Worm (Caenorhabditis elegans): ENCODE measurements around the gene mps-4.

mps-4 gene

DNA sequence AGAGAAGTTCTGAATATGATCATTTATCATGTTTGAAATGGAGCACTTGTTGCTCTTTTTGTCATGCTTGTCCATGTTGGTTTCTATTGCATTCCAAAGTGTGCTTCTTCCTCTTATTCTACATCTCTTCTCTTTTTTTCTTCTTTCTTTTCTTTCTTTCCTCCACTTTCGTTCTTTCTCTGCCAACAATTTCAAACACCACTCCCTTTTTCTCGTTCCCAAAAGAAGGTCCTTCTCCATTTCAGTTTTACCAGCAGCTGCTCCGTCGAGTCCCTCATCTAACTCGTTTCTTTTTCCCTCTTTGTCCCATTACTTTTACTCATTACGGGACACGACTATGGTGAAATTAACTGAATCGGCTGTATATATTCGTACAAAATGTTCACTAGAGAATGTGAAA is 16.6 kb downstream of the mps-4 start, which contains the start of gene F09G8.5:
TSS of gene F09G8.5 (plus strand) at position 38 of the 400 bp plus-strand sequence.
- TF ChIP-seq dpl-1 (GFP tag; optimal IDR thresholded peaks at IDR 0.05) (no peak), K11D2.4 (GFP tag; IDR thresholded peaks at IDR 0.05) (no peak), cebp-2 (GFP tag; IDR thresholded peaks at IDR 0.05) (no peak), him-1 (tag; optimal IDR thresholded peaks at IDR 0.05) (no peak), tbx-9 (tag; optimal IDR thresholded peaks at IDR 0.05; ENCODE audit: borderline replicate concordance) (no peak), egrh-3 (GFP tag; IDR thresholded peaks at IDR 0.05) (no peak), lag-1 (GFP tag; IDR thresholded peaks at IDR 0.05) (no peak), ztf-3 (GFP tag; optimal IDR thresholded peaks at IDR 0.05) (no peak), madf-6 (GFP tag; IDR thresholded peaks at IDR 0.05) (no peak), ekl-4 (GFP tag; IDR thresholded peaks at IDR 0.05) (no peak), nhr-120 (GFP tag; IDR thresholded peaks at IDR 0.05) (no peak)

DNA sequence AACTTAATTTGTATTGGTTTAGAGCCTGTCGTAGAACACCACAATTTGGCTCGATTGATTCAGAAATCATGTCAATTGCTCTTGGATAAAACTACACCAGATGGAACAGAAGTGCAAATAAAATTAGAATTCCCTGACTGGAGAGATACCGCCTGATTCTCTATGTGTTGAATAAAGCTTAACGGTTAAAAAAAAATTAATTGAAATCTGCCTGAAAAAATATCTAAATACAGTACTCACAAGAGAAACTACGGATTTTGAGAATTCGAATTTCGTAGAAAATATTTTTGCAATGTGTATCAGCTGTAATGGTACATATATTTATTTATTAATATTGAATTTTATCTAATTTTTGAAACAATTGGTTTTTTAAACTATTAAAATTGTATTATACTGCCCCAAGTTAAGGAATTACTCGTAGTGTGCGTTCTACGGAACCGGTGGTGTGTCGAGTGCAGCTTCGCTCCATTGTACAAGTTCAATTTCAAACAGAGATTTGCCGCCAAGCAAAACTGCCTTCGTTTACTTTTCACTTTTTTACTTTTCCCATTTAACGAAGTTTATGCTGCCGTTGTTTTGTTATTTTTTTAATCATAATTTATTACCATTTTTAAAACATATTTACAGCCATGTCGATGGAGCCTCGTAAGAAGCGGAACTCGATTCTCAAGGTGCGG is 21.4 kb downstream of the mps-4 start, which contains the start of gene knl-1:
TSS of gene knl-1 (plus strand) at position 626 of the 677 bp plus-strand sequence.
- TF ChIP-seq Y56A3A.18 (GFP tag; IDR thresholded peaks at IDR 0.05) = no peak
- no peak for TF ChIP-seq F37B4.10 (GFP tag; IDR thresholded peaks at IDR 0.05)
- no peak for TF ChIP-seq gei-17 (GFP tag; optimal IDR thresholded peaks at IDR 0.05)
- no peak for TF ChIP-seq F55B11.4 (tag; optimal IDR thresholded peaks at IDR 0.05; ENCODE audit: borderline replicate concordance, insufficient read depth)
- TF ChIP-seq F57A8.1 (GFP tag; optimal IDR thresholded peaks at IDR 0.05) = no peak
- no peak for TF ChIP-seq F39B2.1 (GFP tag; IDR thresholded peaks at IDR 0.05)
- no peak for TF ChIP-seq tlf-1 (GFP tag; optimal IDR thresholded peaks at IDR 0.05)
- TF ChIP-seq F10E7.11 (tag; optimal IDR thresholded peaks at IDR 0.05) = no peak
- TF ChIP-seq ama-1 (optimal IDR thresholded peaks at IDR 0.05) = no peak
- no peak for TF ChIP-seq ama-1 (GFP tag; optimal IDR thresholded peaks at IDR 0.05)
- TF ChIP-seq ccch-3 (GFP tag; optimal IDR thresholded peaks at IDR 0.05) = no peak
- TF ChIP-seq cebp-1 (GFP tag; IDR thresholded peaks at IDR 0.05) = no peak
- TF ChIP-seq cebp-1 (tag; optimal IDR thresholded peaks at IDR 0.05) = no peak
- TF ChIP-seq lin-26 (GFP tag; IDR thresholded peaks at IDR 0.05) = no peak
- 0 out of 2 replicates have a peak, but pooled peaks have one; percentile 59 for TF ChIP-seq ztf-25 (GFP tag; IDR thresholded peaks at IDR 0.05)
- TF ChIP-seq lin-54 (GFP tag; optimal IDR thresholded peaks at IDR 0.05) = peak; percentile 68
- 0 out of 2 replicates have a peak, but pooled peaks have one; percentile 49 for TF ChIP-seq egrh-3 (GFP tag; IDR thresholded peaks at IDR 0.05)
- no peak for TF ChIP-seq chd-7 (tag; optimal IDR thresholded peaks at IDR 0.05)
- TF ChIP-seq snpc-3.4 (tag; optimal IDR thresholded peaks at IDR 0.05) = peak; percentile 28
- TF ChIP-seq let-526 (GFP tag; IDR thresholded peaks at IDR 0.05) = 0 out of 2 replicates have a peak, but pooled peaks have one; percentile 35
- TF ChIP-seq aptf-3 (GFP tag; IDR thresholded peaks at IDR 0.05) = no peak
- no peak for TF ChIP-seq ztf-3 (GFP tag; optimal IDR thresholded peaks at IDR 0.05)
- no peak for TF ChIP-seq nfya-1 (tag; optimal IDR thresholded peaks at IDR 0.05; ENCODE audit: borderline replicate concordance, insufficient read depth)
- no peak for TF ChIP-seq lin-40 (tag; optimal IDR thresholded peaks at IDR 0.05)
- no peak for TF ChIP-seq madf-3 (GFP tag; IDR thresholded peaks at IDR 0.05)
- peak; percentile 4 for TF ChIP-seq madf-10 (tag; optimal IDR thresholded peaks at IDR 0.05)
- TF ChIP-seq C17E4.6 (GFP tag; IDR thresholded peaks at IDR 0.05) = no peak
- TF ChIP-seq mxl-1 (tag; optimal IDR thresholded peaks at IDR 0.05) = no peak
- TF ChIP-seq Y95B8A.8 (GFP tag; IDR thresholded peaks at IDR 0.05) = no peak
- no peak for TF ChIP-seq T26A5.8 (tag; optimal IDR thresholded peaks at IDR 0.05)
- TF ChIP-seq F22D6.2 (tag; optimal IDR thresholded peaks at IDR 0.05) = no peak
- no peak for TF ChIP-seq B0035.1 (tag; optimal IDR thresholded peaks at IDR 0.05)
- TF ChIP-seq sdz-38 (tag; optimal IDR thresholded peaks at IDR 0.05) = no peak
- no peak for TF ChIP-seq K11D2.4 (GFP tag; IDR thresholded peaks at IDR 0.05)
- TF ChIP-seq madf-6 (GFP tag; IDR thresholded peaks at IDR 0.05) = peak; percentile 69
- TF ChIP-seq efl-1 (GFP tag; optimal IDR thresholded peaks at IDR 0.05) = peak; percentile 90
- no peak for TF ChIP-seq bed-2 (GFP tag; IDR thresholded peaks at IDR 0.05)
- TF ChIP-seq B0019.2 (GFP tag; conservative IDR thresholded peaks at IDR 0.05) = no peak
- no peak for TF ChIP-seq fkh-3 (tag; optimal IDR thresholded peaks at IDR 0.05)
- peak; percentile 25 for TF ChIP-seq tbp1 (GFP tag; optimal IDR thresholded peaks at IDR 0.05)
